Worm (Caenorhabditis elegans) whole organism, L4 larva: ENCODE data around the gene B0491.6.

ENCODE experiments used
- F44E2.7 ChIP-seq: fragments of 200-800 bp; sonication (Bioruptor generic); IDR thresholded peaks from 2 replicates; pipeline ENCODE4 v2.1.2; 2022; ENCODE audit warnings: missing genetic modification characterization, missing compliant biosample characterization
- aha-1 ChIP-seq: fragments of 150-350 bp; peaks from one replicate; lab custom pipeline; 2014; ENCODE audit warnings: missing biosample characterization, missing genetic modification characterization
- arid-1 ChIP-seq: fragments of 200-800 bp; sonication (Bioruptor generic); conservative IDR thresholded peaks from 2 replicates; pipeline ENCODE4 v1.3.6; 2022; ENCODE audit warnings: missing genetic modification reagents, missing genetic modification characterization, missing compliant biosample characterization
- attf-4 ChIP-seq: sonication (generic microtip); optimal IDR thresholded peaks from 3 replicates; lab custom pipeline; 2017; ENCODE audit warnings: missing biosample characterization, missing genetic modification characterization
- ces-1 ChIP-seq: fragments of 150-350 bp; sonication (generic microtip); optimal IDR thresholded peaks from 4 replicates; lab custom pipeline; 2014; ENCODE audit warnings: missing biosample characterization, missing genetic modification reagents, missing genetic modification characterization
- cey-2 ChIP-seq: sonication (generic microtip); optimal IDR thresholded peaks from 3 replicates; lab custom pipeline; 2017; ENCODE audit warnings: missing genetic modification characterization, mild to moderate bottlenecking, missing compliant biosample characterization, antibody characterized with exemption, borderline replicate concordance; ENCODE audit not compliant: insufficient read depth
- ctbp-1 ChIP-seq: fragments of 200-800 bp; sonication (Bioruptor generic); IDR thresholded peaks from 2 replicates; pipeline ENCODE4 v1.3.6; 2022; ENCODE audit warnings: missing genetic modification reagents, missing genetic modification characterization, missing compliant biosample characterization
- daf-16 ChIP-seq, 3 experiments: sonication (generic microtip); optimal IDR thresholded peaks; 2 replicates each; lab custom pipeline; 2016 to 2017; ENCODE audit warnings: missing genetic modification characterization in 3 of 3, missing genetic modification reagents in 3 of 3, mild to moderate bottlenecking in 2 of 3, missing compliant biosample characterization in 2 of 3, missing biosample characterization in 1 of 3, moderate library complexity in 1 of 3
- egl-27 ChIP-seq: sonication (generic microtip); optimal IDR thresholded peaks from 3 replicates; lab custom pipeline; 2017; ENCODE audit warnings: missing biosample characterization, missing genetic modification reagents, missing genetic modification characterization
- egl-43 ChIP-seq: fragments of 200-800 bp; sonication (Bioruptor generic); IDR thresholded peaks from 2 replicates; pipeline ENCODE4 v1.3.6; 2022; ENCODE audit warnings: missing genetic modification reagents, missing genetic modification characterization, missing compliant biosample characterization
- fos-1 ChIP-seq: fragments of 150-350 bp; optimal IDR thresholded peaks from 2 replicates; lab custom pipeline; 2014; ENCODE audit warnings: missing biosample characterization, missing genetic modification characterization
- hlh-30 ChIP-seq: sonication (generic microtip); optimal IDR thresholded peaks from 2 replicates; lab custom pipeline; 2017; ENCODE audit warnings: antibody characterized with exemption, mild to moderate bottlenecking, missing genetic modification characterization, missing compliant biosample characterization; ENCODE audit not compliant: insufficient read depth
- hmg-1.1 ChIP-seq: fragments of 200-800 bp; sonication (Bioruptor generic); IDR thresholded peaks from 2 replicates; pipeline ENCODE4 v1.3.6; 2022; ENCODE audit warnings: missing genetic modification reagents, missing genetic modification characterization, missing compliant biosample characterization
- jun-1 ChIP-seq: fragments of 150-350 bp; optimal IDR thresholded peaks from 2 replicates; lab custom pipeline; 2014; ENCODE audit warnings: missing biosample characterization, missing genetic modification reagents, missing genetic modification characterization
- lin-15B ChIP-seq: fragments of 150-350 bp; sonication (generic microtip); optimal IDR thresholded peaks from 3 replicates; lab custom pipeline; 2014; ENCODE audit warnings: missing biosample characterization, missing genetic modification characterization
- lin-38 ChIP-seq: fragments of 200-800 bp; sonication (Bioruptor generic); IDR thresholded peaks from 2 replicates; pipeline ENCODE4 v1.3.6; 2022; ENCODE audit warnings: missing genetic modification reagents, missing genetic modification characterization, missing compliant biosample characterization
- lir-3 ChIP-seq: sonication (generic microtip); optimal IDR thresholded peaks from 2 replicates; lab custom pipeline; 2016; ENCODE audit warnings: mild to moderate bottlenecking, missing genetic modification characterization, missing compliant biosample characterization
- lsy-2 ChIP-seq, 2 experiments: fragments of 150-350 bp in 1 of 2; sonication (generic microtip) in 1 of 2; optimal IDR thresholded peaks; 2 replicates each; lab custom pipeline; 2014 to 2017; ENCODE audit warnings: missing biosample characterization in 2 of 2, missing genetic modification characterization in 2 of 2
- mep-1 ChIP-seq: fragments of 150-350 bp; sonication (generic microtip); optimal IDR thresholded peaks from 3 replicates; lab custom pipeline; 2014; ENCODE audit warnings: missing biosample characterization, missing genetic modification characterization
- mes-2 ChIP-seq: sonication (generic microtip); optimal IDR thresholded peaks from 2 replicates; lab custom pipeline; 2016; ENCODE audit warnings: missing genotype, mild to moderate bottlenecking, missing genetic modification characterization, missing compliant biosample characterization; ENCODE audit not compliant: poor library complexity, severe bottlenecking
- mxl-3 ChIP-seq: fragments of 200-800 bp; sonication (Bioruptor generic); optimal IDR thresholded peaks from 2 replicates; lab custom pipeline; 2018; ENCODE audit warnings: mild to moderate bottlenecking, missing genetic modification characterization, missing compliant biosample characterization
- nhr-11 ChIP-seq: fragments of 150-350 bp; optimal IDR thresholded peaks from 2 replicates; lab custom pipeline; 2014; ENCODE audit warnings: missing biosample characterization, missing genetic modification characterization
- nhr-237 ChIP-seq: sonication (generic microtip); optimal IDR thresholded peaks from 2 replicates; lab custom pipeline; 2017; ENCODE audit warnings: missing biosample characterization, missing genetic modification characterization
- nhr-28 ChIP-seq: fragments of 150-350 bp; optimal IDR thresholded peaks from 2 replicates; lab custom pipeline; 2014; ENCODE audit warnings: missing biosample characterization, missing genetic modification characterization
- nhr-6 ChIP-seq: fragments of 150-350 bp; optimal IDR thresholded peaks from 2 replicates; lab custom pipeline; 2014; ENCODE audit warnings: missing biosample characterization, missing genetic modification characterization
- nhr-77 ChIP-seq: fragments of 150-350 bp; optimal IDR thresholded peaks from 2 replicates; lab custom pipeline; 2014; ENCODE audit warnings: missing biosample characterization, missing genetic modification characterization
- pha-4 ChIP-seq, 2 experiments: fragments of 150-350 bp in 1 of 2; fragments of 200-800 bp in 1 of 2; sonication (Bioruptor generic) in 1 of 2; IDR thresholded peaks in 1 of 2; optimal IDR thresholded peaks in 1 of 2; 2 replicates each; pipeline versions ENCODE4 v1.3.6 to Lab custom; 2014 to 2022; ENCODE audit warnings: missing genetic modification characterization in 2 of 2, missing genetic modification reagents in 2 of 2, missing biosample characterization in 1 of 2, missing compliant biosample characterization in 1 of 2
- php-3 ChIP-seq: fragments of 200-800 bp; sonication (Bioruptor generic); IDR thresholded peaks from 2 replicates; pipeline ENCODE4 v1.3.6; 2022; ENCODE audit warnings: missing genetic modification reagents, missing genetic modification characterization, missing compliant biosample characterization
- pqm-1 ChIP-seq: sonication (generic microtip); optimal IDR thresholded peaks from 2 replicates; lab custom pipeline; 2017; ENCODE audit warnings: missing biosample characterization, missing genetic modification characterization
- rbr-2 ChIP-seq: sonication (generic microtip); optimal IDR thresholded peaks from 2 replicates; lab custom pipeline; 2016; ENCODE audit warnings: missing genotype, missing genetic modification characterization, missing compliant biosample characterization
- saeg-2 ChIP-seq: fragments of 200-800 bp; sonication (Bioruptor generic); IDR thresholded peaks from 2 replicates; pipeline ENCODE4 v1.3.6; 2022; ENCODE audit warnings: missing genetic modification reagents, missing genetic modification characterization, missing compliant biosample characterization
- set-16 ChIP-seq: fragments of 200-800 bp; sonication (Bioruptor generic); IDR thresholded peaks from 2 replicates; pipeline ENCODE4 v1.3.6; 2022; ENCODE audit warnings: missing genetic modification reagents, missing genetic modification characterization, missing compliant biosample characterization
- tra-1 ChIP-seq: fragments of 200-800 bp; sonication (Bioruptor generic); IDR thresholded peaks from 2 replicates; pipeline ENCODE4 v1.3.6; 2022; ENCODE audit warnings: missing genetic modification reagents, missing genetic modification characterization, missing compliant biosample characterization
- unc-62 ChIP-seq, 3 experiments: fragments of 150-350 bp in 1 of 3; sonication (generic microtip); optimal IDR thresholded peaks in 2 of 3; peaks in 1 of 3; 1 replicate in 1 of 3; 2 replicates in 2 of 3; lab custom pipeline; 2014 to 2017; ENCODE audit warnings: missing biosample characterization in 3 of 3, missing genetic modification characterization in 3 of 3, missing genetic modification reagents in 3 of 3, missing genotype in 1 of 3
- ztf-7 ChIP-seq: fragments of 150-350 bp; optimal IDR thresholded peaks from 2 replicates; lab custom pipeline; 2014; ENCODE audit warnings: missing biosample characterization, missing genetic modification characterization

B0491.6 gene

ce11 chrII:11305627-11306449 is 42.3 kb downstream of the B0491.6 start, which contains the start of gene rsf-1:
rsf-1 (plus strand) TSS chrII:11306399.
- TF ChIP-seq mep-1 (tag; lab: Kevin White, UChicago) (peak; percentile 19), arid-1 (GFP tag; lab: Robert Waterston, UW) (peak; percentile 58; the same call in 1 of the 2 replicates), unc-62 (GFP tag; optimal IDR thresholded peaks at IDR 0.05 in 1 of 2; lab: Kevin White, UChicago) (peak in 1 of 2 experiments; percentile 60), unc-62 (tag; optimal IDR thresholded peaks at IDR 0.05; lab: Kevin White, UChicago) (no peak), pha-4 (GFP tag; IDR thresholded peaks at IDR 0.05; lab: Robert Waterston, UW) (peak; percentile 55; the same call in 1 of the 2 replicates), pha-4 (tag; optimal IDR thresholded peaks at IDR 0.05; lab: Kevin White, UChicago) (no peak), fos-1 (tag; lab: Kevin White, UChicago) (no peak), hmg-1.1 (GFP tag; lab: Robert Waterston, UW) (peak; percentile 59), ctbp-1 (GFP tag; lab: Robert Waterston, UW) (peak; percentile 34; the same call in 1 of the 2 replicates), lsy-2 (tag; optimal IDR thresholded peaks at IDR 0.05; lab: Kevin White, UChicago) (peak in 1 of 2 experiments; percentile 41), aha-1 (peak; percentile 68), nhr-237 (tag; lab: Kevin White, UChicago) (no peak), mes-2 (tag; lab: Kevin White, UChicago) (peak; percentile 51), pqm-1 (tag; lab: Kevin White, UChicago) (no peak), F44E2.7 (GFP tag; lab: Robert Waterston, UW) (0 out of 2 replicates have a peak, but pooled peaks have one; percentile 47), daf-16 (GFP tag; optimal IDR thresholded peaks at IDR 0.05; lab: Kevin White, UChicago) (no peak), daf-16 (tag; optimal IDR thresholded peaks at IDR 0.05; lab: Kevin White, UChicago) (peak; percentile 20), nhr-11 (tag; lab: Kevin White, UChicago) (no peak), hlh-30 (peak; percentile 16), rbr-2 (tag; lab: Kevin White, UChicago) (peak; percentile 44), set-16 (GFP tag; lab: Robert Waterston, UW) (no peak), php-3 (GFP tag; lab: Robert Waterston, UW) (no peak), lin-38 (GFP tag; lab: Robert Waterston, UW) (peak; percentile 40; the same call in 1 of the 2 replicates)

- TF ChIP-seq nhr-6 (tag; lab: Kevin White, UChicago) (no peak), hlh-30 (no peak), attf-4 (tag; lab: Kevin White, UChicago) (no peak), pha-4 (GFP tag; IDR thresholded peaks at IDR 0.05; lab: Robert Waterston, UW) (peak; percentile 21; the same call in 1 of the 2 replicates), pha-4 (tag; optimal IDR thresholded peaks at IDR 0.05; lab: Kevin White, UChicago) (no peak), ztf-7 (no peak), saeg-2 (GFP tag; lab: Robert Waterston, UW) (no peak), hmg-1.1 (GFP tag; lab: Robert Waterston, UW) (no peak), lin-38 (GFP tag; lab: Robert Waterston, UW) (peak; percentile 37; the same call in 1 of the 2 replicates), lin-15B (tag; lab: Kevin White, UChicago) (no peak), mep-1 (tag; lab: Kevin White, UChicago) (no peak), lir-3 (tag; lab: Kevin White, UChicago) (no peak), egl-43 (GFP tag; lab: Robert Waterston, UW) (no peak), cey-2 (no peak), tra-1 (GFP tag; lab: Robert Waterston, UW) (no peak), unc-62 (GFP tag; optimal IDR thresholded peaks at IDR 0.05 in 1 of 2; lab: Kevin White, UChicago) (peak in 1 of 2 experiments; percentile 78), unc-62 (tag; optimal IDR thresholded peaks at IDR 0.05; lab: Kevin White, UChicago) (no peak), mxl-3 (GFP tag; lab: Kevin White, UChicago) (no peak), ces-1 (GFP tag; lab: Kevin White, UChicago) (no peak), nhr-77 (tag; lab: Kevin White, UChicago) (no peak), egl-27 (tag; lab: Kevin White, UChicago) (no peak), nhr-28 (no peak), jun-1 (tag; lab: Kevin White, UChicago) (no peak)
These were observed 45.6 kb downstream of the B0491.6 start, which contains the start of gene samp-1 for ce11 chrII:11302591-11302990. samp-1 (plus strand) TSS chrII:11302891.
